Fruit fly (Drosophila melanogaster) whole organism, prepupa: ENCODE measurements around the gene CG10195.

ENCODE experiments used
- Blimp-1 ChIP-seq: fragments of 200-800 bp; sonication (Bioruptor generic); optimal IDR thresholded peaks from 3 replicates; lab custom pipeline; 2017; ENCODE audit warnings: missing biosample characterization, missing genetic modification characterization, mild to moderate bottlenecking, moderate library complexity, missing genetic modification reagents
- CG11294 ChIP-seq: fragments of 200-800 bp; sonication (Bioruptor generic); IDR thresholded peaks from 2 replicates; pipeline ENCODE4 v1.3.6; 2022; ENCODE audit warnings: missing biosample characterization, missing genetic modification characterization
- CG11762 ChIP-seq: fragments of 200-800 bp; sonication (Bioruptor generic); optimal IDR thresholded peaks from 3 replicates; lab custom pipeline; 2016; ENCODE audit warnings: missing biosample characterization, missing genetic modification characterization; ENCODE audit not compliant: insufficient read depth
- CG15336 ChIP-seq: fragments of 200-800 bp; sonication (Bioruptor generic); IDR thresholded peaks from 2 replicates; pipeline ENCODE4 v1.3.6; 2022; ENCODE audit warnings: missing biosample characterization, missing genetic modification characterization
- CG1621 ChIP-seq: fragments of 200-800 bp; sonication (Bioruptor generic); optimal IDR thresholded peaks from 3 replicates; lab custom pipeline; 2018; ENCODE audit warnings: missing biosample characterization, mild to moderate bottlenecking, missing genetic modification characterization
- CG3032 ChIP-seq: fragments of 200-800 bp; optimal IDR thresholded peaks from 2 replicates; lab custom pipeline; 2019; ENCODE audit warnings: missing biosample characterization, mild to moderate bottlenecking, missing genetic modification characterization, moderate library complexity
- CG31627 ChIP-seq: fragments of 200-800 bp; sonication (Bioruptor generic); optimal IDR thresholded peaks from 3 replicates; lab custom pipeline; 2016; ENCODE audit warnings: missing biosample characterization, missing genetic modification characterization
- CG34406 ChIP-seq: fragments of 200-800 bp; sonication (Bioruptor generic); optimal IDR thresholded peaks from 3 replicates; lab custom pipeline; 2016; ENCODE audit warnings: missing biosample characterization, missing genetic modification characterization
- CG4318 ChIP-seq: fragments of 200-800 bp; sonication (Bioruptor generic); optimal IDR thresholded peaks from 3 replicates; lab custom pipeline; 2017; ENCODE audit warnings: missing biosample characterization, mild to moderate bottlenecking, missing genetic modification characterization
- CG6276 ChIP-seq: fragments of 200-800 bp; sonication (Bioruptor generic); optimal IDR thresholded peaks from 2 replicates; lab custom pipeline; 2017; ENCODE audit warnings: missing biosample characterization, mild to moderate bottlenecking, missing genetic modification characterization
- CG6792 ChIP-seq: fragments of 200-800 bp; sonication (Bioruptor generic); optimal IDR thresholded peaks from 3 replicates; lab custom pipeline; 2016; ENCODE audit warnings: missing biosample characterization, missing genetic modification characterization
- CG8119 ChIP-seq: fragments of 200-800 bp; sonication (Bioruptor generic); IDR thresholded peaks from 3 replicates; pipeline ENCODE4 v1.3.6; 2022; ENCODE audit warnings: missing biosample characterization, missing genetic modification characterization
- CG8319 ChIP-seq: fragments of 200-800 bp; sonication (Bioruptor generic); optimal IDR thresholded peaks from 3 replicates; lab custom pipeline; 2016; ENCODE audit warnings: missing biosample characterization, missing genetic modification characterization
- CG8632 ChIP-seq: fragments of 200-800 bp; sonication (Bioruptor generic); optimal IDR thresholded peaks from 3 replicates; lab custom pipeline; 2016; ENCODE audit warnings: missing biosample characterization, missing genetic modification characterization
- CG9139 ChIP-seq: fragments of 200-800 bp; sonication (Bioruptor generic); optimal IDR thresholded peaks from 3 replicates; lab custom pipeline; 2017; ENCODE audit warnings: missing biosample characterization, mild to moderate bottlenecking, missing genetic modification characterization
- Eip75B ChIP-seq: fragments of 200-800 bp; sonication (Bioruptor generic); optimal IDR thresholded peaks from 3 replicates; lab custom pipeline; 2016; ENCODE audit warnings: missing biosample characterization, missing genetic modification characterization
- Eip78C ChIP-seq: fragments of 200-800 bp; sonication (Bioruptor generic); peaks from one replicate; lab custom pipeline; 2016; ENCODE audit warnings: missing biosample characterization, missing genetic modification characterization
- Eip93F ChIP-seq: fragments of 200-800 bp; sonication (Bioruptor generic); optimal IDR thresholded peaks from 2 replicates; lab custom pipeline; 2016; ENCODE audit warnings: missing biosample characterization, mild to moderate bottlenecking, missing genetic modification characterization
- Gug ChIP-seq: fragments of 200-800 bp; sonication (Bioruptor generic); IDR thresholded peaks from 2 replicates; pipeline ENCODE4 v1.3.6; 2022; ENCODE audit warnings: missing biosample characterization, missing genetic modification characterization
- Hr38 ChIP-seq: sonication (Bioruptor generic); optimal IDR thresholded peaks from 2 replicates; lab custom pipeline; 2016; ENCODE audit warnings: missing biosample characterization, missing genetic modification characterization
- Hr39 ChIP-seq: fragments of 200-800 bp; sonication (Bioruptor generic); optimal IDR thresholded peaks from 2 replicates; lab custom pipeline; 2016; ENCODE audit warnings: missing biosample characterization, missing genetic modification characterization
- Met ChIP-seq: fragments of 200-800 bp; sonication (Bioruptor generic); optimal IDR thresholded peaks from 3 replicates; lab custom pipeline; 2016; ENCODE audit warnings: missing biosample characterization, missing genetic modification characterization
- OdsH ChIP-seq: fragments of 200-800 bp; sonication (Bioruptor generic); optimal IDR thresholded peaks from 3 replicates; lab custom pipeline; 2016; ENCODE audit warnings: missing biosample characterization, missing genetic modification characterization
- Sox102F ChIP-seq: fragments of 200-800 bp; sonication (Bioruptor generic); optimal IDR thresholded peaks from 2 replicates; lab custom pipeline; 2016; ENCODE audit warnings: missing biosample characterization, mild to moderate bottlenecking, missing genetic modification characterization
- Sox14 ChIP-seq: fragments of 200-800 bp; sonication (Bioruptor generic); optimal IDR thresholded peaks from 3 replicates; lab custom pipeline; 2016; ENCODE audit warnings: missing biosample characterization, missing genetic modification characterization
- achi ChIP-seq: fragments of 200-800 bp; sonication (Bioruptor generic); optimal IDR thresholded peaks from 3 replicates; lab custom pipeline; 2016; ENCODE audit warnings: missing biosample characterization, missing genetic modification characterization
- cyc ChIP-seq: fragments of 200-800 bp; sonication (Bioruptor generic); optimal IDR thresholded peaks from 3 replicates; lab custom pipeline; 2016; ENCODE audit warnings: missing biosample characterization, missing genetic modification characterization
- dsx ChIP-seq: fragments of 200-800 bp; optimal IDR thresholded peaks from 3 replicates; lab custom pipeline; 2019; ENCODE audit warnings: missing biosample characterization, mild to moderate bottlenecking, missing genetic modification characterization, moderate library complexity; ENCODE audit not compliant: poor library complexity, severe bottlenecking
- eg ChIP-seq: fragments of 200-800 bp; sonication (Bioruptor generic); IDR thresholded peaks from 3 replicates; pipeline ENCODE4 v1.3.6; 2022; ENCODE audit warnings: missing biosample characterization, missing genetic modification characterization
- esn ChIP-seq: fragments of 200-800 bp; sonication (Bioruptor generic); optimal IDR thresholded peaks from 2 replicates; lab custom pipeline; 2016; ENCODE audit warnings: missing biosample characterization, mild to moderate bottlenecking, missing genetic modification characterization, moderate library complexity
- fd59A ChIP-seq: fragments of 200-800 bp; sonication (Bioruptor generic); optimal IDR thresholded peaks from 2 replicates; lab custom pipeline; 2017; ENCODE audit warnings: missing biosample characterization, mild to moderate bottlenecking, missing genetic modification characterization, missing genetic modification reagents
- fd85E ChIP-seq: fragments of 200-800 bp; sonication (Bioruptor generic); optimal IDR thresholded peaks from 3 replicates; lab custom pipeline; 2016; ENCODE audit warnings: missing biosample characterization, missing genetic modification characterization
- fkh ChIP-seq: fragments of 200-800 bp; sonication (Bioruptor generic); optimal IDR thresholded peaks from 3 replicates; lab custom pipeline; 2017; ENCODE audit warnings: missing biosample characterization, mild to moderate bottlenecking, missing genetic modification characterization, moderate library complexity
- lz ChIP-seq: fragments of 200-800 bp; sonication (Bioruptor generic); optimal IDR thresholded peaks from 3 replicates; lab custom pipeline; 2016; ENCODE audit warnings: missing biosample characterization, missing genetic modification characterization
- salr ChIP-seq, 2 experiments: fragments of 200-800 bp; sonication (Bioruptor generic); optimal IDR thresholded peaks; 3 replicates each; lab custom pipeline; 2016 to 2018; ENCODE audit warnings: missing biosample characterization in 2 of 2, missing genetic modification characterization in 2 of 2, mild to moderate bottlenecking in 1 of 2
- spab ChIP-seq: fragments of 200-800 bp; sonication (Bioruptor generic); optimal IDR thresholded peaks from 2 replicates; lab custom pipeline; 2017; ENCODE audit warnings: missing biosample characterization, mild to moderate bottlenecking, missing genetic modification characterization, missing genetic modification reagents
- ss ChIP-seq, 2 experiments: fragments of 200-800 bp; sonication (Bioruptor generic); optimal IDR thresholded peaks; 2 replicates in 1 of 2; 3 replicates in 1 of 2; lab custom pipeline; 2017 to 2018; ENCODE audit warnings: mild to moderate bottlenecking in 2 of 2, missing biosample characterization in 2 of 2, missing genetic modification characterization in 2 of 2, moderate library complexity in 1 of 2
- vri ChIP-seq: fragments of 200-800 bp; sonication (Bioruptor generic); optimal IDR thresholded peaks from 3 replicates; lab custom pipeline; 2016; ENCODE audit warnings: missing biosample characterization, mild to moderate bottlenecking, missing genetic modification characterization

The CG10195 gene

DNA sequence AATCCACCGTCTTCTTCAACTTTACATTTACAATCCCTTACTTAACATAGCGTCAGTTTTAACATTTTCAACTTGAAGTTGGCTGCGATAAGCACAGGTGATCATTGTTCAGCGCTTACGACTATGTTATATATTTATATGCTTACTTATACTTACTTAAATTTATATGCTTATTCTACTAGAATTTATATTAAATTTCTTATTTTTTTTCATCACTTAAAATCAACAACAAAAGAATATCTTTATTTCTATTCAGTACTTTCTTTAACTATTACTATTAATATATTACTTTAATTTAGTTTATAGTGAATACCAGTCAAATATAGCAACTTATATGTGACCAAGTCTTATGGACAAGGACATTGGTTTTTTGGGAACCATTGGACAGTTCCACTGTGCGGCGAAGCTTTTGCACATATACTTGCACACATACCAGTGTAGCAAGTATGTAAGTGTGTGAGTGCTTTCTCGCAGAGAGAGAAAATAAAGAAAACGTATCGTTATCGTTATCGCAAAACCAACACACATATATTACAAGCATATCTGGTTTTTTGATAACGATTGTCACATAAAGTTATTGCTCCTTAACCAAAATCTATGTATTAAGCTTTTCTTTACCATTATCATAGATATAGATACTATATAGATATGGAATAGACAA is 32.8 kb upstream of the CG10195 start, which contains the start of gene Hasp (continued):
- TF ChIP-seq fd85E = no peak
- no peak for TF ChIP-seq CG1621 (tag; lab: Kevin White, UChicago)
- no peak; the same call in 2 of the 3 replicates for TF ChIP-seq CG8119 (GFP tag; lab: Robert Waterston, UW)
- TF ChIP-seq CG31627 (GFP tag; lab: Kevin White, UChicago) = peak; percentile 8
- TF ChIP-seq CG4318 = no peak
- TF ChIP-seq CG15336 = peak; percentile 41
- no peak for TF ChIP-seq Gug (GFP tag; lab: Robert Waterston, UW)
- no peak for TF ChIP-seq Eip75B (GFP tag; lab: Kevin White, UChicago)
- TF ChIP-seq CG11762 (GFP tag; lab: Kevin White, UChicago) = no peak
- TF ChIP-seq CG34406 = peak; percentile 17
- TF ChIP-seq fd59A (GFP tag; lab: Kevin White, UChicago) = no peak
- TF ChIP-seq salr (GFP tag; optimal IDR thresholded peaks at IDR 0.05; lab: Kevin White, UChicago) = no peak
- no peak for TF ChIP-seq CG11294 (GFP tag; lab: Robert Waterston, UW)

- TF ChIP-seq salr (GFP tag; optimal IDR thresholded peaks at IDR 0.05; lab: Kevin White, UChicago) (no peak), CG6276 (no peak), achi (no peak), CG1621 (tag; lab: Kevin White, UChicago) (no peak), Sox102F (no peak), spab (GFP tag; lab: Kevin White, UChicago) (no peak), Blimp-1 (GFP tag; lab: Kevin White, UChicago) (no peak), CG9139 (GFP tag; lab: Kevin White, UChicago) (no peak), CG8319 (GFP tag; lab: Kevin White, UChicago) (no peak), CG34406 (no peak), ss (GFP tag; optimal IDR thresholded peaks at IDR 0.05; lab: Kevin White, UChicago) (no peak), fkh (GFP tag; lab: Kevin White, UChicago) (no peak), Eip78C (GFP tag; lab: Kevin White, UChicago) (no peak), dsx (no peak), Eip75B (GFP tag; lab: Kevin White, UChicago) (no peak), Hr38 (GFP tag; lab: Kevin White, UChicago) (no peak)
Observed at dm6 chr2L:19516062-19516461, 31.6 kb upstream of the CG10195 start.

DNA sequence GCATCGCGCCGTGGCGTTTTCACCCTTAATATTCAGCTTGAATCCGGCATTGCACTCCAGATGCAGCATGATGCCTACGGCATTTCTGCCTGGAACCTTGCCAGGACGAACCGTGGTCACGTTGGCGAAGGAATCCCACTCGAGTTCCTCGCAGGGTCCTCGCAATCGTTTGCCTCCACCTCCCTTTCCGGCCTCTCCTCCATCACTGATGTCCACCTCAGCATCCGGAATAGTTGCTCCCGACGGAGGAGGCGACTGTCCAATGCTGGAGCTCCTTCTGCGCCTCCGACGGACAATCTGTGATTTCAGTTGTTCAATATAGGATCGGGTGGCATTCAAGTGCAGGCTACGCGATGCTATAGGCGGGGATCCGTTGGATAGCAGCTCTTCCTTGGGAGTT is 27.7 kb upstream of the CG10195 start:
- TF ChIP-seq CG1621 (tag; lab: Kevin White, UChicago) (no peak), Hr39 (GFP tag; lab: Kevin White, UChicago) (no peak), CG3032 (tag; lab: Kevin White, UChicago) (no peak), lz (GFP tag; lab: Kevin White, UChicago) (no peak), Eip93F (GFP tag; lab: Kevin White, UChicago) (no peak), OdsH (GFP tag; lab: Kevin White, UChicago) (no peak), Met (GFP tag; lab: Kevin White, UChicago) (no peak), Sox14 (GFP tag; lab: Kevin White, UChicago) (no peak), CG31627 (GFP tag; lab: Kevin White, UChicago) (no peak), eg (GFP tag; lab: Robert Waterston, UW) (no peak), CG34406 (no peak), cyc (GFP tag; lab: Kevin White, UChicago) (no peak), Gug (GFP tag; lab: Robert Waterston, UW) (no peak), fkh (GFP tag; lab: Kevin White, UChicago) (no peak)

- TF ChIP-seq CG31627 (GFP tag; lab: Kevin White, UChicago) = peak; percentile 34
- TF ChIP-seq Sox14 (GFP tag; lab: Kevin White, UChicago) = peak; percentile 36
- TF ChIP-seq vri = no peak
- TF ChIP-seq salr (GFP tag; optimal IDR thresholded peaks at IDR 0.05; lab: Kevin White, UChicago) = no peak
- no peak for TF ChIP-seq CG34406
- no peak for TF ChIP-seq Eip93F (GFP tag; lab: Kevin White, UChicago)
- 0 out of 3 replicates have a peak, but pooled peaks have one; percentile 37 for TF ChIP-seq eg (GFP tag; lab: Robert Waterston, UW)
- no peak for TF ChIP-seq CG6792 (GFP tag; lab: Kevin White, UChicago)
- no peak for TF ChIP-seq CG8632
- peak; percentile 43 for TF ChIP-seq esn (GFP tag; lab: Kevin White, UChicago)
- no peak for TF ChIP-seq CG8319 (GFP tag; lab: Kevin White, UChicago)
- TF ChIP-seq cyc (GFP tag; lab: Kevin White, UChicago) = peak; percentile 47
Observed at dm6 chr2L:19508361-19508918, 23.9 kb upstream of the CG10195 start, which contains the start of gene cyst. Gene cyst, minus strand, starts transcription at chr2L:19508764.
